Fruit fly (Drosophila melanogaster) whole organism: ENCODE measurements around the gene Hou.

Experiments
- Dll ChIP-seq: fragments of >200 bp; optimal IDR thresholded peaks from 2 replicates; lab custom pipeline; 2017
- psq ChIP-seq: fragments of >200 bp; optimal IDR thresholded peaks from 2 replicates; lab custom pipeline; 2017
- usp ChIP-seq: fragments of >200 bp; optimal IDR thresholded peaks from 2 replicates; lab custom pipeline; 2017; ENCODE audit warnings: missing biosample characterization, missing genetic modification characterization, mixed read lengths

DNA sequence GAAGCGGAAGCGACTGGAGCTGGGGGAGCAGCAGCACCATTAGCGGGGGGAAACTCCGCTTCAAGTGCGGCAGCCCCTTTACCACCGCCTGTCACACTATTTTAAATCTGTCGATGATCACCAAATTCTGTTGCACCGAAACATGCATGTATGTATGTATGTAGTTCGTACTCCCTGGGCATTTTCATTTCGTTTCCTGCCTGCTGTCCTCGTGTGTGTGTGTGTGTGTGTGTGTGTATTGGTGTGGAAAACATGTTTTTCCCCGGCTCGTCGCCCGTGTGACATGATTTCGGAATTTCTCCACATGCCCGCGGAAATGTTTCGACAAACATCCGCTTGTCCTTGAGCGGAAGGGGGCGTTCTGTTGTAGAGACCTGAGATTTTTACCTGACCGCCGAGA lies 23.2 kb downstream of the Hou start:
- TF ChIP-seq Dll (lab: Kevin White, UChicago) (no peak), usp (GFP tag; lab: Kevin White, UChicago) (no peak), psq (no peak)
